Worm (Caenorhabditis elegans) whole organism, L4 larva: Measurements from ENCODE around the gene ran-1.

Source experiments
- T20F7.1 ChIP-seq: fragments of 200-800 bp; sonication (Bioruptor generic); optimal IDR thresholded peaks from 2 replicates; lab custom pipeline; 2018; ENCODE audit warnings: mild to moderate bottlenecking, missing genetic modification characterization, missing compliant biosample characterization
- T26A8.4 ChIP-seq: fragments of 200-800 bp; sonication (Bioruptor generic); IDR thresholded peaks from 2 replicates; pipeline ENCODE4 v1.3.6; 2022; ENCODE audit warnings: missing genetic modification characterization, missing compliant biosample characterization
- Y105C5A.15 ChIP-seq: fragments of 200-800 bp; sonication (Bioruptor generic); IDR thresholded peaks from 2 replicates; pipeline ENCODE4 v1.3.6; 2022; ENCODE audit warnings: missing genetic modification characterization, missing compliant biosample characterization
- ZK546.5 ChIP-seq, 2 experiments: sonication (generic microtip); optimal IDR thresholded peaks; 2 replicates each; lab custom pipeline; 2017; ENCODE audit warnings: missing biosample characterization in 2 of 2, missing genetic modification characterization in 2 of 2
- ama-1 ChIP-seq: fragments of 150-350 bp; optimal IDR thresholded peaks from 2 replicates; lab custom pipeline; 2014; ENCODE audit warnings: inconsistent platforms, mixed read lengths
- ceh-28 ChIP-seq: fragments of 150-350 bp; optimal IDR thresholded peaks from 2 replicates; lab custom pipeline; 2014; ENCODE audit warnings: missing biosample characterization, missing genetic modification reagents, missing genetic modification characterization
- ces-1 ChIP-seq: fragments of 150-350 bp; sonication (generic microtip); optimal IDR thresholded peaks from 4 replicates; lab custom pipeline; 2014; ENCODE audit warnings: missing biosample characterization, missing genetic modification reagents, missing genetic modification characterization
- cey-2 ChIP-seq: sonication (generic microtip); optimal IDR thresholded peaks from 3 replicates; lab custom pipeline; 2017; ENCODE audit warnings: missing genetic modification characterization, mild to moderate bottlenecking, missing compliant biosample characterization, antibody characterized with exemption, borderline replicate concordance; ENCODE audit not compliant: insufficient read depth
- ctbp-1 ChIP-seq: fragments of 200-800 bp; sonication (Bioruptor generic); IDR thresholded peaks from 2 replicates; pipeline ENCODE4 v1.3.6; 2022; ENCODE audit warnings: missing genetic modification reagents, missing genetic modification characterization, missing compliant biosample characterization
- daf-16 ChIP-seq, 3 experiments: sonication (generic microtip); optimal IDR thresholded peaks; 2 replicates each; lab custom pipeline; 2016 to 2017; ENCODE audit warnings: missing genetic modification characterization in 3 of 3, missing genetic modification reagents in 3 of 3, mild to moderate bottlenecking in 2 of 3, missing compliant biosample characterization in 2 of 3, missing biosample characterization in 1 of 3, moderate library complexity in 1 of 3
- daf-8 ChIP-seq: fragments of 200-800 bp; sonication (Bioruptor generic); IDR thresholded peaks from 2 replicates; pipeline ENCODE4 v1.3.6; 2022; ENCODE audit warnings: missing genetic modification characterization, missing compliant biosample characterization
- dmd-8 ChIP-seq: fragments of 200-800 bp; sonication (Bioruptor generic); IDR thresholded peaks from 2 replicates; pipeline ENCODE4 v1.3.6; 2022; ENCODE audit warnings: missing genetic modification characterization, missing compliant biosample characterization
- dmd-9 ChIP-seq: fragments of 200-800 bp; sonication (Bioruptor generic); IDR thresholded peaks from 2 replicates; pipeline ENCODE4 v1.3.6; 2022; ENCODE audit warnings: missing genetic modification reagents, missing genetic modification characterization, missing compliant biosample characterization
- dve-1 ChIP-seq: sonication (generic microtip); optimal IDR thresholded peaks from 2 replicates; lab custom pipeline; 2017; ENCODE audit warnings: antibody characterized with exemption, mild to moderate bottlenecking, missing genetic modification characterization, missing compliant biosample characterization; ENCODE audit not compliant: insufficient read depth
- fkh-10 ChIP-seq: fragments of 150-350 bp; optimal IDR thresholded peaks from 2 replicates; lab custom pipeline; 2014; ENCODE audit warnings: missing biosample characterization, missing genetic modification reagents, missing genetic modification characterization
- gei-8 ChIP-seq: fragments of 200-800 bp; sonication (Bioruptor generic); optimal IDR thresholded peaks from 2 replicates; lab custom pipeline; 2018; ENCODE audit warnings: mild to moderate bottlenecking, missing genetic modification characterization, missing compliant biosample characterization
- hif-1 ChIP-seq, 2 experiments: sonication (generic microtip); optimal IDR thresholded peaks; 2 replicates each; lab custom pipeline; 2016 to 2017; ENCODE audit warnings: missing compliant biosample characterization in 2 of 2, missing genetic modification characterization in 2 of 2, missing genetic modification reagents in 2 of 2, missing genotype in 2 of 2, mild to moderate bottlenecking in 1 of 2
- hlh-11 ChIP-seq: fragments of 200-800 bp; sonication (Bioruptor generic); optimal IDR thresholded peaks from 2 replicates; lab custom pipeline; 2018; ENCODE audit warnings: mild to moderate bottlenecking, missing genetic modification characterization, missing compliant biosample characterization
- hlh-30 ChIP-seq: sonication (generic microtip); optimal IDR thresholded peaks from 2 replicates; lab custom pipeline; 2017; ENCODE audit warnings: antibody characterized with exemption, mild to moderate bottlenecking, missing genetic modification characterization, missing compliant biosample characterization; ENCODE audit not compliant: insufficient read depth
- lin-1 ChIP-seq: fragments of 200-800 bp; sonication (Bioruptor generic); IDR thresholded peaks from 2 replicates; pipeline ENCODE4 v1.3.6; 2022; ENCODE audit warnings: missing genetic modification reagents, missing genetic modification characterization, missing compliant biosample characterization
- lin-38 ChIP-seq: fragments of 200-800 bp; sonication (Bioruptor generic); IDR thresholded peaks from 2 replicates; pipeline ENCODE4 v1.3.6; 2022; ENCODE audit warnings: missing genetic modification reagents, missing genetic modification characterization, missing compliant biosample characterization
- lsy-2 ChIP-seq, 2 experiments: fragments of 150-350 bp in 1 of 2; sonication (generic microtip) in 1 of 2; optimal IDR thresholded peaks; 2 replicates each; lab custom pipeline; 2014 to 2017; ENCODE audit warnings: missing biosample characterization in 2 of 2, missing genetic modification characterization in 2 of 2
- madf-5 ChIP-seq, 2 experiments: fragments of 200-800 bp; sonication (Bioruptor generic); IDR thresholded peaks; 2 replicates each; pipeline ENCODE4 v1.3.6; 2022; ENCODE audit warnings: missing compliant biosample characterization in 2 of 2, missing genetic modification characterization in 2 of 2
- madf-9 ChIP-seq: fragments of 200-800 bp; sonication (Bioruptor generic); conservative IDR thresholded peaks from 2 replicates; pipeline ENCODE4 v1.3.6; 2022; ENCODE audit warnings: missing genetic modification reagents, missing genetic modification characterization, missing compliant biosample characterization
- mep-1 ChIP-seq: fragments of 150-350 bp; sonication (generic microtip); optimal IDR thresholded peaks from 3 replicates; lab custom pipeline; 2014; ENCODE audit warnings: missing biosample characterization, missing genetic modification characterization
- mes-2 ChIP-seq: sonication (generic microtip); optimal IDR thresholded peaks from 2 replicates; lab custom pipeline; 2016; ENCODE audit warnings: missing genotype, mild to moderate bottlenecking, missing genetic modification characterization, missing compliant biosample characterization; ENCODE audit not compliant: poor library complexity, severe bottlenecking
- mxl-2 ChIP-seq: fragments of 200-800 bp; sonication (Bioruptor generic); conservative IDR thresholded peaks from 2 replicates; pipeline ENCODE4 v1.3.6; 2022; ENCODE audit warnings: missing genetic modification reagents, missing genetic modification characterization, missing compliant biosample characterization
- nhr-10 ChIP-seq: fragments of 150-350 bp; optimal IDR thresholded peaks from 2 replicates; lab custom pipeline; 2014; ENCODE audit warnings: missing biosample characterization, missing genetic modification characterization
- nhr-102 ChIP-seq: sonication (generic microtip); optimal IDR thresholded peaks from 2 replicates; lab custom pipeline; 2016; ENCODE audit warnings: mild to moderate bottlenecking, missing genetic modification characterization, moderate library complexity, missing compliant biosample characterization
- nhr-11 ChIP-seq: fragments of 150-350 bp; optimal IDR thresholded peaks from 2 replicates; lab custom pipeline; 2014; ENCODE audit warnings: missing biosample characterization, missing genetic modification characterization
- nhr-111 ChIP-seq: fragments of 200-800 bp; sonication (Bioruptor generic); optimal IDR thresholded peaks from 2 replicates; lab custom pipeline; 2018; ENCODE audit warnings: mild to moderate bottlenecking, missing genetic modification characterization, missing compliant biosample characterization
- nhr-237 ChIP-seq: sonication (generic microtip); optimal IDR thresholded peaks from 2 replicates; lab custom pipeline; 2017; ENCODE audit warnings: missing biosample characterization, missing genetic modification characterization
- nhr-28 ChIP-seq: fragments of 150-350 bp; optimal IDR thresholded peaks from 2 replicates; lab custom pipeline; 2014; ENCODE audit warnings: missing biosample characterization, missing genetic modification characterization
- nhr-42 ChIP-seq: fragments of 200-800 bp; sonication (Bioruptor generic); IDR thresholded peaks from 2 replicates; pipeline ENCODE4 v1.3.6; 2022; ENCODE audit warnings: missing genetic modification characterization, missing compliant biosample characterization
- nhr-77 ChIP-seq: fragments of 150-350 bp; optimal IDR thresholded peaks from 2 replicates; lab custom pipeline; 2014; ENCODE audit warnings: missing biosample characterization, missing genetic modification characterization
- php-3 ChIP-seq: fragments of 200-800 bp; sonication (Bioruptor generic); IDR thresholded peaks from 2 replicates; pipeline ENCODE4 v1.3.6; 2022; ENCODE audit warnings: missing genetic modification reagents, missing genetic modification characterization, missing compliant biosample characterization
- rbr-2 ChIP-seq: sonication (generic microtip); optimal IDR thresholded peaks from 2 replicates; lab custom pipeline; 2016; ENCODE audit warnings: missing genotype, missing genetic modification characterization, missing compliant biosample characterization
- sdz-12 ChIP-seq: fragments of 200-800 bp; sonication (Bioruptor generic); optimal IDR thresholded peaks from 2 replicates; lab custom pipeline; 2018; ENCODE audit warnings: mild to moderate bottlenecking, missing genetic modification characterization, missing compliant biosample characterization
- set-16 ChIP-seq: fragments of 200-800 bp; sonication (Bioruptor generic); IDR thresholded peaks from 2 replicates; pipeline ENCODE4 v1.3.6; 2022; ENCODE audit warnings: missing genetic modification reagents, missing genetic modification characterization, missing compliant biosample characterization
- skn-1 ChIP-seq: fragments of 150-350 bp; optimal IDR thresholded peaks from 2 replicates; lab custom pipeline; 2014; ENCODE audit warnings: missing biosample characterization, missing genetic modification characterization
- snpc-1.2 ChIP-seq: fragments of 200-800 bp; sonication (Bioruptor generic); IDR thresholded peaks from 2 replicates; pipeline ENCODE4 v1.3.6; 2022; ENCODE audit warnings: missing genetic modification reagents, missing genetic modification characterization, missing compliant biosample characterization
- spr-1 ChIP-seq: sonication (generic microtip); optimal IDR thresholded peaks from 2 replicates; lab custom pipeline; 2016; ENCODE audit warnings: mild to moderate bottlenecking, missing genetic modification characterization, missing compliant biosample characterization
- tag-97 ChIP-seq: fragments of 200-800 bp; sonication (Bioruptor generic); IDR thresholded peaks from 2 replicates; pipeline ENCODE4 v1.3.6; 2022; ENCODE audit warnings: missing genetic modification characterization, missing compliant biosample characterization
- unc-62 ChIP-seq, 3 experiments: fragments of 150-350 bp in 1 of 3; sonication (generic microtip); optimal IDR thresholded peaks in 2 of 3; peaks in 1 of 3; 1 replicate in 1 of 3; 2 replicates in 2 of 3; lab custom pipeline; 2014 to 2017; ENCODE audit warnings: missing biosample characterization in 3 of 3, missing genetic modification characterization in 3 of 3, missing genetic modification reagents in 3 of 3, missing genotype in 1 of 3
- vab-7 ChIP-seq: fragments of 200-800 bp; sonication (Bioruptor generic); IDR thresholded peaks from 2 replicates; pipeline ENCODE4 v1.3.6; 2022; ENCODE audit warnings: missing genetic modification reagents, missing genetic modification characterization, missing compliant biosample characterization
- zag-1 ChIP-seq: fragments of 150-350 bp; optimal IDR thresholded peaks from 2 replicates; lab custom pipeline; 2014; ENCODE audit warnings: missing biosample characterization, missing genetic modification characterization
- zfp-3 ChIP-seq: fragments of 200-800 bp; sonication (Bioruptor generic); conservative IDR thresholded peaks from 2 replicates; pipeline ENCODE4 v1.3.6; 2022; ENCODE audit warnings: missing genetic modification reagents, missing genetic modification characterization, missing compliant biosample characterization
- zip-2 ChIP-seq: fragments of 150-350 bp; optimal IDR thresholded peaks from 2 replicates; lab custom pipeline; 2014; ENCODE audit warnings: missing biosample characterization, missing genetic modification characterization

The ran-1 gene

ce11 chrIII:10714541-10714940, 33.0 kb downstream of the ran-1 start (continued):
- TF ChIP-seq fkh-10 (GFP tag; lab: Kevin White, UChicago) (no peak), dmd-9 (GFP tag; lab: Robert Waterston, UW) (0 out of 2 replicates have a peak, but pooled peaks have one; percentile 6), ZK546.5 (tag; optimal IDR thresholded peaks at IDR 0.05; lab: Kevin White, UChicago) (no peak), ctbp-1 (GFP tag; lab: Robert Waterston, UW) (0 out of 2 replicates have a peak, but pooled peaks have one; percentile 16), snpc-1.2 (no peak), hlh-11 (tag; lab: Kevin White, UChicago) (no peak), nhr-111 (GFP tag; lab: Kevin White, UChicago) (no peak), nhr-11 (tag; lab: Kevin White, UChicago) (no peak), php-3 (no peak), madf-9 (no peak), lin-38 (GFP tag; lab: Robert Waterston, UW) (no peak), zag-1 (tag; lab: Kevin White, UChicago) (no peak), sdz-12 (GFP tag; lab: Kevin White, UChicago) (peak; percentile 68), lsy-2 (tag; optimal IDR thresholded peaks at IDR 0.05; lab: Kevin White, UChicago) (peak in 1 of 2 experiments; percentile 10), Y105C5A.15 (GFP tag; lab: Robert Waterston, UW) (no peak), dmd-8 (GFP tag; lab: Robert Waterston, UW) (no peak), hif-1 (tag; optimal IDR thresholded peaks at IDR 0.05; lab: Kevin White, UChicago) (no peak), T20F7.1 (no peak), skn-1 (no peak), zip-2 (no peak), daf-8 (GFP tag; lab: Robert Waterston, UW) (no peak), lin-1 (GFP tag; lab: Robert Waterston, UW) (no peak), mxl-2 (GFP tag; lab: Robert Waterston, UW) (no peak), cey-2 (no peak), T26A8.4 (GFP tag; lab: Robert Waterston, UW) (peak; percentile 29; the same call in 1 of the 2 replicates), tag-97 (GFP tag; lab: Robert Waterston, UW) (no peak)

ce11 chrIII:10711192-10711673, 36.3 kb downstream of the ran-1 start, which contains the start of gene W09D10.5:
Gene W09D10.5 (minus strand): TSS chrIII:10711536.
- peak; percentile 83 for TF ChIP-seq gei-8 (GFP tag; lab: Kevin White, UChicago)
- TF ChIP-seq vab-7 (GFP tag; lab: Robert Waterston, UW), result no peak
- peak; percentile 76 for TF ChIP-seq nhr-28 (tag; lab: Kevin White, UChicago)
- no peak for TF ChIP-seq zfp-3 (GFP tag; lab: Robert Waterston, UW)
- TF ChIP-seq zag-1 (tag; lab: Kevin White, UChicago), result no peak
- TF ChIP-seq nhr-237 (tag; lab: Kevin White, UChicago), result no peak
- TF ChIP-seq nhr-42 (GFP tag; lab: Robert Waterston, UW), result 0 out of 2 replicates have a peak, but pooled peaks have one; percentile 35
- no peak for TF ChIP-seq ceh-28 (tag; lab: Kevin White, UChicago)
- TF ChIP-seq ces-1 (GFP tag; lab: Kevin White, UChicago), result no peak
- TF ChIP-seq nhr-77 (tag; lab: Kevin White, UChicago), result no peak
- no peak for TF ChIP-seq rbr-2
- peak; percentile 36 for TF ChIP-seq hlh-30 (tag; lab: Kevin White, UChicago)
- peak; percentile 67 for TF ChIP-seq dve-1
- TF ChIP-seq ctbp-1 (GFP tag; lab: Robert Waterston, UW), result 0 out of 2 replicates have a peak, but pooled peaks have one; percentile 39
- TF ChIP-seq T26A8.4 (GFP tag; lab: Robert Waterston, UW), result peak; percentile 55
- TF ChIP-seq mes-2 (tag; lab: Kevin White, UChicago), result peak; percentile 41
- peak; percentile 25 for TF ChIP-seq spr-1
- peak; percentile 1 for TF ChIP-seq nhr-10 (tag; lab: Kevin White, UChicago)
- TF ChIP-seq hif-1 (tag; optimal IDR thresholded peaks at IDR 0.05; lab: Kevin White, UChicago), result peak in 1 of 2 experiments; percentile 55
- TF ChIP-seq T20F7.1, result no peak
- TF ChIP-seq nhr-102 (tag; lab: Kevin White, UChicago), result peak; percentile 9
- peak in 1 of 2 experiments; percentile 28 for TF ChIP-seq lsy-2 (tag; optimal IDR thresholded peaks at IDR 0.05; lab: Kevin White, UChicago)
- no peak for TF ChIP-seq set-16 (GFP tag; lab: Robert Waterston, UW)
- peak; percentile 57 for TF ChIP-seq hlh-11 (tag; lab: Kevin White, UChicago)
- no peak for TF ChIP-seq mep-1 (tag; lab: Kevin White, UChicago)
- peak in 1 of 2 experiments; percentile 85; a peak in 1 of 4 replicates for TF ChIP-seq madf-5 (GFP tag; IDR thresholded peaks at IDR 0.05; lab: Robert Waterston, UW)
- TF ChIP-seq ama-1 (lab: Kevin White, UChicago), result peak; percentile 84
- no peak for TF ChIP-seq daf-16 (GFP tag; optimal IDR thresholded peaks at IDR 0.05; lab: Kevin White, UChicago)
- peak; percentile 79 for TF ChIP-seq daf-16 (tag; optimal IDR thresholded peaks at IDR 0.05; lab: Kevin White, UChicago)
- TF ChIP-seq unc-62 (GFP tag; optimal IDR thresholded peaks at IDR 0.05 in 1 of 2; lab: Kevin White, UChicago), result peak in 1 of 2 experiments; percentile 62
- no peak for TF ChIP-seq unc-62 (tag; optimal IDR thresholded peaks at IDR 0.05; lab: Kevin White, UChicago)
